Fruit fly (Drosophila melanogaster): ENCODE data around the gene CG43185.
A peak's percentile ranks its signal among the peaks of the same experiment; 100 is the strongest.

dm6 chr2L:5899170-5899708, 14.6 kb downstream of the CG43185 start:
- TF ChIP-seq CG32772 (GFP tag; IDR thresholded peaks at IDR 0.05) (no peak), CG31388 (GFP tag; optimal IDR thresholded peaks at IDR 0.05) (no peak), CG17802 (tag; optimal IDR thresholded peaks at IDR 0.05) (no peak), Rfx (GFP tag; IDR thresholded peaks at IDR 0.05) (peak; percentile 26; the same call in 1 of the 2 replicates), seq (GFP tag; IDR thresholded peaks at IDR 0.05) (no peak), CG13424 (tag; optimal IDR thresholded peaks at IDR 0.05) (no peak)

All from whole organism, embryonic.